Fruit fly (Drosophila melanogaster): ENCODE results near the gene CG4968.
A peak's percentile ranks its signal among the peaks of the same experiment; 100 is the strongest.

The CG4968 gene

DNA sequence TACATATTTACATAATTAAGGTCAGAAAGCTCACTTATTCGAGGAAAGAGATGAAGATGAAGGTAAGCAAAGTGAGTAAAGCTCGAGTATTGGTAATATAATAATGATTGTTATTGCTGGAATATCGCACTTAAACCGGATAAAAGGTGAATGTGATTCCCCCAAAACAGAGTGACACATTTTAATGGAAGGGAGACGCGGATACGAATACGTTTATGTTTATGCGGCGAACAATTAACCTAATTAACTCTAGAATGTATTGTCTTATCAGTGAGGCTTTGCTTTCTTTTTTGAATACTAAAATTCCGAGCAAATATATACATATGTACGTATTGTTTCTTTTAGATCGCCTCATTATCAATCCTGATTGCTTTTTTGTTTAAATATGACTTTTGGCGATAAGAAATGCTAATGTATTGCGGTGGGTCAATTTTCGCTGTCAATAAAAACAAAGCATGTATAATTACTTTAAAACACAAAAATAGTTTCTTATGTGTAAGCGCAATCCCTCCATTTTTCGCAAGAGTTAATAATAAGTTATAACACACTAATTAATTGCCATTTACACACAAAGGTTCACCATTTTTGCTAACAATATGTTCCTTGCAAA lies 1.1 kb upstream of the CG4968 start:
- TF ChIP-seq Pif1B (GFP tag; optimal IDR thresholded peaks at IDR 0.05) (no peak), CG14655 (GFP tag; optimal IDR thresholded peaks at IDR 0.05) (no peak), CG17806 (tag; optimal IDR thresholded peaks at IDR 0.05) (no peak), fd96Ca (GFP tag; IDR thresholded peaks at IDR 0.05) (no peak), CG8301 (tag; optimal IDR thresholded peaks at IDR 0.05) (no peak), CG12605 (GFP tag; IDR thresholded peaks at IDR 0.05) (no peak), CG34367 (tag; optimal IDR thresholded peaks at IDR 0.05) (no peak), EcR (GFP tag; optimal IDR thresholded peaks at IDR 0.05) (no peak), rn (GFP tag; IDR thresholded peaks at IDR 0.05) (no peak), CG8159 (tag; optimal IDR thresholded peaks at IDR 0.05) (no peak), Pif1A (GFP tag; optimal IDR thresholded peaks at IDR 0.05) (no peak), CG15710 (tag; optimal IDR thresholded peaks at IDR 0.05) (no peak), CG10348 (GFP tag; IDR thresholded peaks at IDR 0.05) (no peak), CG13204 (GFP tag; optimal IDR thresholded peaks at IDR 0.05) (no peak), CG32121 (GFP tag; IDR thresholded peaks at IDR 0.05) (no peak), CG4496 (GFP tag; IDR thresholded peaks at IDR 0.05) (no peak), Snoo (tag; optimal IDR thresholded peaks at IDR 0.05) (no peak)

DNA sequence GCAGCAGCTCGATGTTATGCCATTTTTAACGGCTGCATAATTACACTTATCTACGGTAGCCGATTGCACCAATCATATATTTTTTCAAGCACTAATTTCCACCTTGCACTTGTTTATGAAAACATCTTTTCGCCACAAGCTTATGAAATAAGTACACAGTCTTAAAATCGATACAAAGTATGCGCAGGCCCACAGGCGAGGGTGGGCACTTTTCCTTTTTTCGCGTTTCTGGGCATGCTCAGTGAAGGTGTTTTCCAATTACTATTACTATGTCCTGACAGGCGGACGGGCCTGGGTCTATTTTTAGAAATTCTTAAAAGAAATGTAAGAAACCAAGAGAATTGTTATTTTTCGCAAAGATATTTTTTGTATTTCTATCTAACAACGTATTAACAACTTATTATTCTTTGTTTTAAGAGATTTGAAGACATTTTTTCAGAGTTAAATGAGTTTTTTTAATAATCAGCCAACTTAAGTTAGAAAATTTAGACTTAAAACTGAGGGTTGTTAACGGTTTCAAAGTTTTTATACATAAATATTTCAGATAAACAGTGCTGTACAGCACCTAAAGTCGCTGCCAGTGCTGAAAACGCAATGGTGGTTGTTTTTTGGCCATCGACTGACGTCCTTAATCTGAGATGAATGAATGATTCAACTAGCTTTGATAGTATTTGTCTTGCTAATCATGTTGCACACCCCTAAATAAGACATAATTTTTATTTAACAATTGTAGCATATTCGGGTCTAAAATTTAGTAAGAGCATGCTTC lies 4.1 kb downstream of the CG4968 start, which contains the start of gene Cdk5alpha:
Gene Cdk5alpha, minus strand, starts transcription at position 343 of the 769 bp plus-strand sequence.
- TF ChIP-seq CG34367 (tag; optimal IDR thresholded peaks at IDR 0.05) (no peak), rn (GFP tag; IDR thresholded peaks at IDR 0.05) (no peak), CG32121 (GFP tag; IDR thresholded peaks at IDR 0.05) (no peak), fd96Ca (GFP tag; IDR thresholded peaks at IDR 0.05) (no peak), D1 (tag; optimal IDR thresholded peaks at IDR 0.05) (no peak), CG4496 (GFP tag; IDR thresholded peaks at IDR 0.05) (no peak), CG8159 (tag; optimal IDR thresholded peaks at IDR 0.05) (no peak), CG10348 (GFP tag; IDR thresholded peaks at IDR 0.05) (no peak), CG17806 (tag; optimal IDR thresholded peaks at IDR 0.05) (no peak)

DNA sequence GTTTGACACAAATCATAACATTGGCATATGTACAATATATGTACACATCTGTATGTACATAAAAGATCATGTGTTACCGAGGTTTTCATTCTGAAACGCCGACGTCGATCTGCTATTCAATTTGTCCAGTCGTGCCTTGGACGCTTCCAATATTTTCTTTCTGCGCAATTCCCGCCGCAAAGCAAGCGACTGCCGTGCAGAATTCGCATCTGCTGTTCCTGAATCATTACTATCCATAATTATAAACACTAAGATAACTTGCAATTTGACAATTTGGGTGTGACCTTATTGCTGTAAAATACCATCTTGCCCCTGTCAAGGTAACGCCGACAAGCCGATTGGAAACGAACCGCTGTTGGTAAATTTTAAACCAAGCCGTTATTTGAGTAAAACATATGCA lies 5.1 kb downstream of the CG4968 start:
- no peak for TF ChIP-seq D1 (tag; optimal IDR thresholded peaks at IDR 0.05)
- TF ChIP-seq Pif1B (GFP tag; optimal IDR thresholded peaks at IDR 0.05), result no peak
- TF ChIP-seq CG14655 (GFP tag; optimal IDR thresholded peaks at IDR 0.05), result no peak
- TF ChIP-seq CG8159 (tag; optimal IDR thresholded peaks at IDR 0.05), result no peak
- no peak for TF ChIP-seq CG4496 (GFP tag; IDR thresholded peaks at IDR 0.05)
- TF ChIP-seq CG13204 (GFP tag; optimal IDR thresholded peaks at IDR 0.05), result no peak
- TF ChIP-seq CG17806 (tag; optimal IDR thresholded peaks at IDR 0.05), result no peak
- TF ChIP-seq Snoo (tag; optimal IDR thresholded peaks at IDR 0.05), result no peak
- TF ChIP-seq CG15710 (tag; optimal IDR thresholded peaks at IDR 0.05), result no peak
- no peak for TF ChIP-seq EcR (GFP tag; optimal IDR thresholded peaks at IDR 0.05)
- TF ChIP-seq Ets98B (GFP tag; IDR thresholded peaks at IDR 0.05), result no peak
- TF ChIP-seq fd96Ca (GFP tag; IDR thresholded peaks at IDR 0.05), result no peak
- TF ChIP-seq rn (GFP tag; IDR thresholded peaks at IDR 0.05), result no peak
- no peak for TF ChIP-seq CG9948 (tag; optimal IDR thresholded peaks at IDR 0.05)
- no peak for TF ChIP-seq Pif1A (GFP tag; optimal IDR thresholded peaks at IDR 0.05)
- no peak for TF ChIP-seq CG10348 (GFP tag; IDR thresholded peaks at IDR 0.05)
- no peak for TF ChIP-seq CG32121 (GFP tag; IDR thresholded peaks at IDR 0.05)
- TF ChIP-seq gl (tag; optimal IDR thresholded peaks at IDR 0.05), result no peak

DNA sequence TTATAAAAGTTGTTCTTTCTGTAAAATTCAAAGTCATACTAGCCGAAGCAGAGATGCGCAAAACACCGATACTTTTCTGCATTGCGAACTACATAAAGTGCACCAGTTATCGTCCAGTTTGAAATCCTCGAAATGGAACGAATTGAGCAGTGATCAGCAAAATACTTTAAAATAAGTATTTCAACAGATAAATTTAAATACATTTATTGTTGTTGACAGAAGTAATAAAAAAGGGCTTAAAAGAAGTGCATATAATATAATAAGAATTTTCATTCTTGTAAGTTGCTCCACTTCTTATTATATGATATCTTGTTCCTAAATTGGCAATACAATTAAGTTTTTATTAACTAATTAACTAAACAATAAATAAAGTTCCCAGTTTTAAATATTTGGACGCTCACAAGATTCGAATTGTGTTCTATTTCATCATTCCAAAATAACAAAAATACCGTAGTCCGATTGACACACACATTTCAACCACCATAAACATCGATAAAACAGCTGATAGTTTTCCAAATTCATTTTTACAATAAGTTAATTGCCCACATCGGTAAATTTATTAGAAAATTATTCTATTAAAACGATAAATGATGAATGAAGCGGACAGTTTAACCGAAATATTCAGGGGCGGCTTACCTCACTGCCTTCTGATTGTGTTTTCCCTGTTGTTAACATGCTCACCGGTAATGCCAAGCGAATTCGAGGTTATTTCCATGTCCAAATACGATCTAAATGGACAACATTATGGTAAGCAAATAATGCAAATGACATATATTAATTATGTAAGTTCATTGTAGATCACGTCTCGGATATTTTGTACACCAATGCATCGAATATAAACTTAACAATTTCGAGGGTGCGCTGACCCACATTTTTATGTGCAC lies 7.8 kb downstream of the CG4968 start, which contains the start of the genes Usp14 and CG4972:
Gene Usp14, minus strand, starts transcription at position 70 of the 884 bp plus-strand sequence.
Gene CG4972, plus strand, starts transcription at position 466 of the 884 bp plus-strand sequence.
- TF ChIP-seq EcR (GFP tag; optimal IDR thresholded peaks at IDR 0.05) (peak; percentile 27), CG15710 (tag; optimal IDR thresholded peaks at IDR 0.05) (peak; percentile 24), gl (tag; optimal IDR thresholded peaks at IDR 0.05) (no peak)

DNA sequence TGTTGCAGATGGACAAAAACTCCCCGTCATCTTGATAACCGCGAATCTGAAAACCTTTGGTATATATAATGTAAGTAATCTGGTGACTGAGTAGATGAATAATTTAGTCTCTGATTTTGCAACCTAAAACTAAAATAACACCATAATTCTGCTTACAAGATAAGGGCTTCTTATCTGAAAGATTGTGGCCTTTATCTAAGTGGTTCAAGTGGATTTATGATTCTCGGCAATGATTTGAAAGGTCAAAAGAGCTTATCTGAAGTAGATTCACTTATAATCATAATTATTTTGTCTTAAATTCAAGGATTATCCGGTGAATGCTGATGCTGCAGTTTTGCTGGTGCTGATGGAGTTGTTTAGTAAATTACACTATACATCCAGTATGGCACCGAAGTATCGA lies 9.2 kb downstream of the CG4968 start:
- TF ChIP-seq CG14655 (GFP tag; optimal IDR thresholded peaks at IDR 0.05) (no peak), Ets98B (GFP tag; IDR thresholded peaks at IDR 0.05) (no peak), CG34367 (tag; optimal IDR thresholded peaks at IDR 0.05) (no peak)

DNA sequence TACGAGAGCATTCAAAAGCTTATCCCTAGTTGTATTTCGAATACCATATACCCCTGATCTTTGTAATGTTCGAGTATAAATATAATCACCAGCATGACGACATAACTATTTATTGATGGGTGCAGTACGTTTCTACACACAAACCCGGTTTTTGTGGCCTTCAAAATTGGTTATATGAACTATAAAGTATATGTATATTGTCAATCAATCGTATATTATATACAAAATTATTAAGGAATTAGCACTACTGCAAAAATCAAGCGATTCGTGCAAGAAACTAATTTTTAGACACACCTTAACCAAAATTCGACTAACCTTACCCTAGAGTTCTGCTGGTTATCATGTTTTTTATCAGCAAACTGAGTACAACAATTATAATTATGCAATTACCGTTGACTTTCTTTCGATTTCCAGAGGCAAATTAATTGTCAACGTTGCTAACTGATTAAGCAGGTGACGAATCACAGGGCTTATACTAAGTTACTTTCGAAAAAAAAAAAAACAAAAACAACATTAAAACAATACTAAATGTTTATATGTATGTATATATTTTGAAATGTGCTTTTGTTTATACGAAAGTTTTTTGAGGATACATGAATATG lies 13.6 kb downstream of the CG4968 start:
- no peak for TF ChIP-seq CG32121 (GFP tag; IDR thresholded peaks at IDR 0.05)
- no peak for TF ChIP-seq Pif1A (GFP tag; optimal IDR thresholded peaks at IDR 0.05)
- no peak for TF ChIP-seq CG12605 (GFP tag; IDR thresholded peaks at IDR 0.05)
- no peak for TF ChIP-seq CG34367 (tag; optimal IDR thresholded peaks at IDR 0.05)
- TF ChIP-seq EcR (GFP tag; optimal IDR thresholded peaks at IDR 0.05), result no peak
- no peak for TF ChIP-seq CG8159 (tag; optimal IDR thresholded peaks at IDR 0.05)
- no peak for TF ChIP-seq Snoo (tag; optimal IDR thresholded peaks at IDR 0.05)
- no peak for TF ChIP-seq CG9948 (tag; optimal IDR thresholded peaks at IDR 0.05)
- TF ChIP-seq CG15710 (tag; optimal IDR thresholded peaks at IDR 0.05), result no peak
- TF ChIP-seq CG14655 (GFP tag; optimal IDR thresholded peaks at IDR 0.05), result no peak
- TF ChIP-seq Ets98B (GFP tag; IDR thresholded peaks at IDR 0.05), result no peak
- TF ChIP-seq CG13204 (GFP tag; optimal IDR thresholded peaks at IDR 0.05), result no peak
